Worm (Caenorhabditis elegans): ENCODE measurements around the gene nrx-1.

DNA sequence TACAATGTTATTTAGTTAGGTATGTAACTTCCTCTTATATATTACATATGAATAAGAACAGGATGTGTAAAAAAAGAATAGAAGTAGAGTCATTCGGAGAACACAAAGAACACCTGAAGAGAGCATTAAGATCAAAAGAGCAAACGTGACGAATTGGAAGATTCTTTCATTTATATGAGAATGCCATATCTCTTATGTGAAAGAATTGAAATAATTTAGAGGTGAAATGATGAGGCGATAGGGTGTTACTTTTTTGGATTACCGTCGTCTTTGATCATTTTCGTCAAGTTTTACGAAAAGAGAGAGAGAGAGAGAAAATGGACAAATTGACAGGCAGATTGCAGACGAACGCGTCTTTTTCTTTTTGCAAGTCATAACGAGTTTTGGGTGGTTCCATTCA lies 51.7 kb downstream of the nrx-1 start:
- no peak for TF ChIP-seq ref-1 (GFP tag; conservative IDR thresholded peaks at IDR 0.05)
- TF ChIP-seq ztf-29 (GFP tag; IDR thresholded peaks at IDR 0.05): no peak
- TF ChIP-seq flt-1 (GFP tag; IDR thresholded peaks at IDR 0.05): no peak
- TF ChIP-seq med-1 (GFP tag; optimal IDR thresholded peaks at IDR 0.05; ENCODE audit: insufficient read depth): no peak

All from whole organism, midembryonic.